Worm (Caenorhabditis elegans): ENCODE data around the gene B0238.15.

DNA sequence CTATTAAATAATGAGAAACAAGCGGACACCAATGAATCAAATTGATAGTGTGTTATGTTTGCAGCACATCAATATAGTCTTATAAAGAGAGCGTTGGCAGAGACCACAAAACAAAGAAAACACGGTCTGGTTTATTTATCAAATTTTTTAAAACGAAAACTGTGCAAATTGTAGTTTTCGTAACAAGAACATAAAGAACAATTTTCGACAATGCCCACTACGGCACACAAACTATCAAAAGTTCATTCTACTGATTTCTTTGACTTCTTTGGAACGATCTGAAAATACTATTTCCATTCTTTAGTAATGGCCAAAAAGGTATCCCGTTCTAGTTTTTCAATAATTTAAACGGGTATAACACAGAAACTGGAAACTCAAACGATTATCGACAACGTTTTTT is 2.9 kb upstream of the B0238.15 start, which contains the start of gene cest-35.2:
- no peak for TF ChIP-seq unc-62 (GFP tag; optimal IDR thresholded peaks at IDR 0.05)
- no peak for TF ChIP-seq ceh-82 (tag; optimal IDR thresholded peaks at IDR 0.05)
- TF ChIP-seq mep-1 (tag; optimal IDR thresholded peaks at IDR 0.05): no peak
- TF ChIP-seq ama-1 (optimal IDR thresholded peaks at IDR 0.05): no peak
- no peak for TF ChIP-seq tbx-2 (tag; optimal IDR thresholded peaks at IDR 0.05)
- no peak for TF ChIP-seq irx-1 (tag; optimal IDR thresholded peaks at IDR 0.05)
